Fruit fly (Drosophila melanogaster) whole organism, embryonic: ENCODE measurements around the gene CG32147.

ENCODE experiments used
- ATbp ChIP-seq: fragments of 200-800 bp; sonication (Bioruptor generic); optimal IDR thresholded peaks from 2 replicates; lab custom pipeline; 2017; ENCODE audit warnings: missing biosample characterization, mild to moderate bottlenecking, missing genetic modification characterization, missing genetic modification reagents
- Aef1 ChIP-seq: fragments of 200-800 bp; sonication (Bioruptor generic); IDR thresholded peaks from 3 replicates; pipeline ENCODE4 v1.3.6; 2022; ENCODE audit warnings: missing biosample characterization, missing genetic modification characterization
- CG10274 ChIP-seq: fragments of 200-800 bp; sonication (Bioruptor generic); optimal IDR thresholded peaks from 3 replicates; lab custom pipeline; 2017; ENCODE audit warnings: missing biosample characterization, mild to moderate bottlenecking, missing genetic modification characterization
- CG10462 ChIP-seq: fragments of 200-800 bp; sonication (Bioruptor generic); optimal IDR thresholded peaks from 2 replicates; lab custom pipeline; 2016; ENCODE audit warnings: missing biosample characterization, missing genetic modification characterization
- CG12299 ChIP-seq: fragments of 200-800 bp; sonication (Bioruptor generic); optimal IDR thresholded peaks from 2 replicates; lab custom pipeline; 2018; ENCODE audit warnings: missing biosample characterization, mild to moderate bottlenecking, missing genetic modification characterization
- CG12659 ChIP-seq: fragments of 200-800 bp; sonication (Bioruptor generic); optimal IDR thresholded peaks from 3 replicates; lab custom pipeline; 2017; ENCODE audit warnings: mild to moderate bottlenecking, missing biosample characterization, missing genetic modification reagents, missing genetic modification characterization
- CG12942 ChIP-seq: fragments of 200-800 bp; sonication (Bioruptor generic); optimal IDR thresholded peaks from 3 replicates; lab custom pipeline; 2016; ENCODE audit warnings: missing biosample characterization, missing genetic modification characterization
- CG14667 ChIP-seq: fragments of 200-800 bp; sonication (Bioruptor generic); IDR thresholded peaks from 2 replicates; pipeline ENCODE4 v1.3.6; 2022; ENCODE audit warnings: missing biosample characterization, missing genetic modification characterization
- CG14965 ChIP-seq: fragments of 200-800 bp; sonication (Bioruptor generic); optimal IDR thresholded peaks from 2 replicates; lab custom pipeline; 2016; ENCODE audit warnings: missing biosample characterization, missing genetic modification characterization, borderline replicate concordance
- CG16779 ChIP-seq: fragments of 200-800 bp; sonication (Bioruptor generic); IDR thresholded peaks from 2 replicates; pipeline ENCODE4 v1.3.6; 2022; ENCODE audit warnings: missing biosample characterization, missing genetic modification characterization
- CG17328 ChIP-seq: fragments of 200-800 bp; sonication (Bioruptor generic); IDR thresholded peaks from 2 replicates; pipeline ENCODE4 v1.3.6; 2022; ENCODE audit warnings: missing biosample characterization, missing genetic modification characterization
- CG18599 ChIP-seq: fragments of 200-800 bp; sonication (Bioruptor generic); optimal IDR thresholded peaks from 3 replicates; lab custom pipeline; 2017; ENCODE audit warnings: missing biosample characterization, missing genetic modification characterization, mild to moderate bottlenecking, moderate library complexity, missing genetic modification reagents
- CG18619 ChIP-seq: fragments of 200-800 bp; sonication (Bioruptor generic); optimal IDR thresholded peaks from 3 replicates; lab custom pipeline; 2017; ENCODE audit warnings: missing biosample characterization, mild to moderate bottlenecking, missing genetic modification characterization
- CG18764 ChIP-seq: fragments of 200-800 bp; sonication (Bioruptor generic); optimal IDR thresholded peaks from 3 replicates; lab custom pipeline; 2016; ENCODE audit warnings: missing biosample characterization, missing genetic modification characterization
- CG30403 ChIP-seq: fragments of 200-800 bp; sonication (Bioruptor generic); optimal IDR thresholded peaks from 3 replicates; lab custom pipeline; 2016; ENCODE audit warnings: missing biosample characterization, missing genetic modification characterization
- CG31224 ChIP-seq: fragments of 200-800 bp; sonication (Bioruptor generic); IDR thresholded peaks from 2 replicates; pipeline ENCODE4 v1.3.6; 2022; ENCODE audit warnings: missing biosample characterization, missing genetic modification characterization
- CG31388 ChIP-seq: fragments of 200-800 bp; sonication (Bioruptor generic); optimal IDR thresholded peaks from 2 replicates; lab custom pipeline; 2016; ENCODE audit warnings: missing biosample characterization, missing genetic modification characterization
- CG3163 ChIP-seq: fragments of 200-800 bp; sonication (Bioruptor generic); optimal IDR thresholded peaks from 3 replicates; lab custom pipeline; 2016; ENCODE audit warnings: missing biosample characterization, missing genetic modification characterization
- CG33213 ChIP-seq: fragments of 200-800 bp; sonication (Bioruptor generic); optimal IDR thresholded peaks from 3 replicates; lab custom pipeline; 2016; ENCODE audit warnings: missing biosample characterization, missing genetic modification characterization
- CG3407 ChIP-seq: fragments of 200-800 bp; sonication (Bioruptor generic); optimal IDR thresholded peaks from 2 replicates; lab custom pipeline; 2018; ENCODE audit warnings: missing biosample characterization, mild to moderate bottlenecking, missing genetic modification characterization
- CG43689 ChIP-seq: fragments of 200-800 bp; sonication (Bioruptor generic); IDR thresholded peaks from 2 replicates; pipeline ENCODE4 v1.3.6; 2022; ENCODE audit warnings: missing biosample characterization, missing genetic modification characterization
- E2f1 ChIP-seq: fragments of 200-800 bp; sonication (Bioruptor generic); IDR thresholded peaks from 2 replicates; pipeline ENCODE4 v1.3.6; 2022; ENCODE audit warnings: missing biosample characterization, missing genetic modification characterization
- Gsc ChIP-seq: fragments of 200-800 bp; sonication (Bioruptor generic); IDR thresholded peaks from 2 replicates; pipeline ENCODE4 v1.3.6; 2022; ENCODE audit warnings: missing biosample characterization, missing genetic modification characterization
- HLH54F ChIP-seq: fragments of 200-800 bp; sonication (Bioruptor generic); optimal IDR thresholded peaks from 3 replicates; lab custom pipeline; 2016; ENCODE audit warnings: missing biosample characterization, missing genetic modification characterization
- Hmr ChIP-seq: fragments of 200-800 bp; sonication (Bioruptor generic); optimal IDR thresholded peaks from 3 replicates; lab custom pipeline; 2017; ENCODE audit warnings: mild to moderate bottlenecking, missing biosample characterization, missing genetic modification reagents, missing genetic modification characterization
- Meics ChIP-seq: fragments of 200-800 bp; sonication (Bioruptor generic); optimal IDR thresholded peaks from 2 replicates; lab custom pipeline; 2017; ENCODE audit warnings: missing biosample characterization, mild to moderate bottlenecking, missing genetic modification characterization
- NC2β ChIP-seq: fragments of 200-800 bp; sonication (Bioruptor generic); optimal IDR thresholded peaks from 2 replicates; lab custom pipeline; 2016; ENCODE audit warnings: missing biosample characterization, missing genetic modification characterization
- Neu2 ChIP-seq: fragments of 200-800 bp; sonication (Bioruptor generic); optimal IDR thresholded peaks from 3 replicates; lab custom pipeline; 2016; ENCODE audit warnings: missing biosample characterization, missing genetic modification characterization, borderline replicate concordance
- Poxn ChIP-seq: fragments of 200-800 bp; sonication (Bioruptor generic); IDR thresholded peaks from 2 replicates; pipeline ENCODE4 v1.3.6; 2022; ENCODE audit warnings: missing biosample characterization, missing genetic modification characterization
- TFAM ChIP-seq: fragments of 200-800 bp; sonication (Bioruptor generic); optimal IDR thresholded peaks from 2 replicates; lab custom pipeline; 2017; ENCODE audit warnings: missing biosample characterization, missing genetic modification characterization, inconsistent platforms
- ara ChIP-seq: fragments of 200-800 bp; sonication (Bioruptor generic); IDR thresholded peaks from 2 replicates; pipeline ENCODE4 v1.3.6; 2022; ENCODE audit warnings: missing biosample characterization, missing genetic modification characterization
- ems ChIP-seq: fragments of 200-800 bp; sonication (Bioruptor generic); optimal IDR thresholded peaks from 3 replicates; lab custom pipeline; 2016; ENCODE audit warnings: missing biosample characterization, missing genetic modification characterization
- fd102C ChIP-seq: fragments of 200-800 bp; sonication (Bioruptor generic); optimal IDR thresholded peaks from 2 replicates; lab custom pipeline; 2018; ENCODE audit warnings: missing biosample characterization, mild to moderate bottlenecking, missing genetic modification characterization, moderate library complexity
- gem ChIP-seq: fragments of 200-800 bp; sonication (Bioruptor generic); optimal IDR thresholded peaks from 2 replicates; lab custom pipeline; 2019; ENCODE audit warnings: missing biosample characterization, mild to moderate bottlenecking, missing genetic modification characterization, moderate library complexity
- gt ChIP-seq: fragments of 200-800 bp; sonication (Bioruptor generic); IDR thresholded peaks from 2 replicates; pipeline ENCODE4 v1.3.6; 2022; ENCODE audit warnings: missing biosample characterization, missing genetic modification characterization
- inv ChIP-seq: fragments of 200-800 bp; sonication (Bioruptor generic); IDR thresholded peaks from 2 replicates; pipeline ENCODE4 v1.3.6; 2022; ENCODE audit warnings: missing biosample characterization, missing genetic modification characterization; ENCODE audit not compliant: partially characterized antibody
- jing ChIP-seq: fragments of 200-800 bp; sonication (Bioruptor generic); optimal IDR thresholded peaks from 2 replicates; lab custom pipeline; 2018; ENCODE audit warnings: missing biosample characterization, mild to moderate bottlenecking, missing genetic modification characterization
- klu ChIP-seq: fragments of 200-800 bp; sonication (Bioruptor generic); IDR thresholded peaks from 2 replicates; pipeline ENCODE4 v1.3.6; 2022; ENCODE audit warnings: missing biosample characterization, missing genetic modification characterization
- lbe ChIP-seq: fragments of 200-800 bp; sonication (Bioruptor generic); optimal IDR thresholded peaks from 2 replicates; lab custom pipeline; 2016; ENCODE audit warnings: missing biosample characterization, mild to moderate bottlenecking, missing genetic modification characterization
- pan ChIP-seq, 4 experiments: fragments of >200 bp in 3 of 4; fragments of 200-800 bp in 1 of 4; sonication (Bioruptor generic) in 1 of 4; optimal IDR thresholded peaks in 3 of 4; IDR thresholded peaks in 1 of 4; 2 replicates each; pipeline versions ENCODE4 v1.3.6 to Lab custom; 2017 to 2022; ENCODE audit warnings: missing biosample characterization in 2 of 4, missing genetic modification characterization in 2 of 4, mixed read lengths in 1 of 4
- pita ChIP-seq: fragments of 200-800 bp; sonication (Bioruptor generic); optimal IDR thresholded peaks from 2 replicates; lab custom pipeline; 2017; ENCODE audit warnings: missing biosample characterization, mild to moderate bottlenecking, missing genetic modification characterization
- scrt ChIP-seq: fragments of 200-800 bp; sonication (Bioruptor generic); optimal IDR thresholded peaks from 2 replicates; lab custom pipeline; 2018; ENCODE audit warnings: missing biosample characterization, mild to moderate bottlenecking, missing genetic modification characterization, moderate library complexity
- sd ChIP-seq: fragments of 200-800 bp; sonication (Bioruptor generic); optimal IDR thresholded peaks from 3 replicates; lab custom pipeline; 2018; ENCODE audit warnings: missing biosample characterization, mild to moderate bottlenecking, missing genetic modification characterization, moderate library complexity
- sens-2 ChIP-seq: fragments of 200-800 bp; sonication (Bioruptor generic); IDR thresholded peaks from 2 replicates; pipeline ENCODE4 v1.3.6; 2022; ENCODE audit warnings: missing biosample characterization, missing genetic modification characterization
- sim ChIP-seq: fragments of 200-800 bp; sonication (Bioruptor generic); IDR thresholded peaks from 2 replicates; pipeline ENCODE4 v1.3.6; 2022; ENCODE audit warnings: missing biosample characterization, missing genetic modification characterization
- toy ChIP-seq: fragments of 200-800 bp; sonication (Bioruptor generic); IDR thresholded peaks from 2 replicates; pipeline ENCODE4 v1.3.6; 2022; ENCODE audit warnings: missing biosample characterization, missing genetic modification characterization
- trh ChIP-seq: fragments of 200-800 bp; sonication (Bioruptor generic); optimal IDR thresholded peaks from 2 replicates; lab custom pipeline; 2016; ENCODE audit warnings: missing biosample characterization, missing genetic modification characterization
- unpg ChIP-seq: fragments of 200-800 bp; sonication (Bioruptor generic); optimal IDR thresholded peaks from 3 replicates; lab custom pipeline; 2018; ENCODE audit warnings: missing biosample characterization, mild to moderate bottlenecking, missing genetic modification characterization, moderate library complexity
- usp ChIP-seq: fragments of >200 bp; optimal IDR thresholded peaks from 2 replicates; lab custom pipeline; 2017; ENCODE audit warnings: missing biosample characterization, missing genetic modification characterization

Gene CG32147

dm6 chr3L:15104849-15105555, 38.9 kb downstream of the CG32147 start (continued):
- TF ChIP-seq CG12299 (tag; lab: Kevin White, UChicago) (no peak), CG12942 (peak; percentile 41), Aef1 (GFP tag; lab: Robert Waterston, UW) (peak; percentile 35), Hmr (GFP tag; lab: Kevin White, UChicago) (peak; percentile 77), HLH54F (GFP tag; lab: Kevin White, UChicago) (peak; percentile 52), NC2β (GFP tag; lab: Kevin White, UChicago) (peak; percentile 23), toy (GFP tag; lab: Robert Waterston, UW) (no peak), fd102C (no peak), TFAM (GFP tag; lab: Kevin White, UChicago) (no peak), Gsc (GFP tag; lab: Robert Waterston, UW) (0 out of 2 replicates have a peak, but pooled peaks have one; percentile 36), CG30403 (GFP tag; lab: Kevin White, UChicago) (peak; percentile 74), CG31388 (GFP tag; lab: Kevin White, UChicago) (no peak), trh (peak; percentile 30), gt (GFP tag; lab: Robert Waterston, UW) (0 out of 2 replicates have a peak, but pooled peaks have one; percentile 61), CG10462 (GFP tag; lab: Kevin White, UChicago) (no peak), ara (GFP tag; lab: Robert Waterston, UW) (peak; percentile 21; the same call in 1 of the 2 replicates), Neu2 (no peak), CG18619 (GFP tag; lab: Kevin White, UChicago) (peak; percentile 56), CG43689 (GFP tag; lab: Robert Waterston, UW) (no peak), Meics (peak; percentile 54), inv (no peak), CG3163 (peak; percentile 9), CG33213 (GFP tag; lab: Kevin White, UChicago) (no peak), klu (GFP tag; lab: Robert Waterston, UW) (peak; percentile 62; the same call in 1 of the 2 replicates), usp (no peak), jing (peak; percentile 14), ATbp (GFP tag; lab: Kevin White, UChicago) (peak; percentile 6), CG14667 (no peak; the same call in 1 of the 2 replicates), ems (peak; percentile 9), sens-2 (GFP tag; lab: Robert Waterston, UW) (peak; percentile 44; the same call in 1 of the 2 replicates), CG14965 (no peak), CG16779 (0 out of 2 replicates have a peak, but pooled peaks have one; percentile 29), CG18599 (GFP tag; lab: Kevin White, UChicago) (peak; percentile 70), pan (optimal IDR thresholded peaks at IDR 0.05; lab: Kevin White, UChicago) (no peak), pan (GFP tag; optimal IDR thresholded peaks at IDR 0.05 in 1 of 2, IDR thresholded peaks at IDR 0.05 in 1 of 2) (peak in 1 of 2 experiments; percentile 68), CG10274 (GFP tag; lab: Kevin White, UChicago) (peak; percentile 8), gem (tag; lab: Kevin White, UChicago) (peak; percentile 71), CG18764 (no peak), sd (tag; lab: Kevin White, UChicago) (no peak), unpg (GFP tag; lab: Kevin White, UChicago) (peak; percentile 47), Poxn (GFP tag; lab: Robert Waterston, UW) (no peak), scrt (GFP tag; lab: Kevin White, UChicago) (peak; percentile 43), CG12659 (GFP tag; lab: Kevin White, UChicago) (peak; percentile 63), lbe (GFP tag; lab: Kevin White, UChicago) (peak; percentile 59), E2f1 (0 out of 2 replicates have a peak, but pooled peaks have one; percentile 16), sim (GFP tag; lab: Robert Waterston, UW) (no peak), CG17328 (no peak), CG3407 (peak; percentile 1), pita (GFP tag; lab: Kevin White, UChicago) (no peak), CG31224 (GFP tag; lab: Robert Waterston, UW) (no peak)
